Worm (Caenorhabditis elegans): ENCODE measurements around the gene ZK180.8.

- TF ChIP-seq nhr-23 (tag; optimal IDR thresholded peaks at IDR 0.05) (no peak), egl-27 (tag; optimal IDR thresholded peaks at IDR 0.05) (no peak), elt-1 (tag; optimal IDR thresholded peaks at IDR 0.05) (no peak)
Observed at ce11 chrIV:4511259-4511890, at the start of gene ZK180.8, which contains the start of gene rfth-1.

Measured in whole organism, L2 larva.